Worm (Caenorhabditis elegans) whole organism, late embryonic: ENCODE results near the gene srj-4.

ENCODE experiments used
- ahr-1 ChIP-seq: sonication (generic microtip); optimal IDR thresholded peaks from 2 replicates; lab custom pipeline; 2016; ENCODE audit warnings: missing genetic modification characterization, missing compliant biosample characterization
- ama-1 ChIP-seq: fragments of 150-350 bp; optimal IDR thresholded peaks from 2 replicates; lab custom pipeline; 2014
- ceh-18 ChIP-seq: sonication (generic microtip); optimal IDR thresholded peaks from 2 replicates; lab custom pipeline; 2016; ENCODE audit warnings: missing genetic modification characterization, missing compliant biosample characterization
- ceh-45 ChIP-seq: fragments of 200-800 bp; sonication (Bioruptor generic); IDR thresholded peaks from 2 replicates; pipeline ENCODE4 v1.3.6; 2022; ENCODE audit warnings: missing genetic modification reagents, missing genetic modification characterization, missing compliant biosample characterization
- fkh-10 ChIP-seq: fragments of 150-350 bp; optimal IDR thresholded peaks from 2 replicates; lab custom pipeline; 2014; ENCODE audit warnings: missing biosample characterization, missing genetic modification reagents, missing genetic modification characterization
- pha-4 ChIP-seq: fragments of 150-350 bp; optimal IDR thresholded peaks from 2 replicates; lab custom pipeline; 2018; ENCODE audit warnings: missing biosample characterization, missing genetic modification reagents, missing genetic modification characterization
- pqm-1 ChIP-seq: sonication (generic microtip); optimal IDR thresholded peaks from 2 replicates; lab custom pipeline; 2016; ENCODE audit warnings: missing genetic modification characterization, missing compliant biosample characterization
- sox-2 ChIP-seq: fragments of 200-800 bp; sonication (Bioruptor generic); IDR thresholded peaks from 2 replicates; pipeline ENCODE4 v1.3.6; 2022; ENCODE audit warnings: missing genetic modification reagents, missing genetic modification characterization, missing compliant biosample characterization
- tbx-2 ChIP-seq: sonication (generic microtip); optimal IDR thresholded peaks from 2 replicates; lab custom pipeline; 2016; ENCODE audit warnings: missing genetic modification characterization, missing compliant biosample characterization
- tbx-7 ChIP-seq: sonication (generic microtip); optimal IDR thresholded peaks from 2 replicates; lab custom pipeline; 2016; ENCODE audit warnings: missing genotype, missing genetic modification characterization, missing compliant biosample characterization

- TF ChIP-seq ceh-18 (tag; lab: Kevin White, UChicago): no peak
- TF ChIP-seq tbx-2 (tag; lab: Kevin White, UChicago): no peak
- no peak for TF ChIP-seq sox-2 (GFP tag; lab: Robert Waterston, UW)
- TF ChIP-seq ceh-45 (GFP tag; lab: Robert Waterston, UW): no peak
- TF ChIP-seq fkh-10 (GFP tag; lab: Kevin White, UChicago): no peak
- no peak for TF ChIP-seq pha-4 (tag; lab: Kevin White, UChicago)
- TF ChIP-seq tbx-7 (tag; lab: Kevin White, UChicago): no peak
- TF ChIP-seq pqm-1 (tag; lab: Kevin White, UChicago): no peak
- TF ChIP-seq ama-1: no peak
- TF ChIP-seq ahr-1 (tag; lab: Kevin White, UChicago): no peak
Measured at ce11 chrV:12162906-12163305, at the start of gene srj-4.
